Worm (Caenorhabditis elegans) whole organism, mixed stage, embryonic: ENCODE data around the gene F21E9.2.

ENCODE experiments used
- M03D4.4 ChIP-seq: sonication (generic microtip); optimal IDR thresholded peaks from 2 replicates; lab custom pipeline; 2017; ENCODE audit warnings: mild to moderate bottlenecking, missing genetic modification characterization, missing compliant biosample characterization
- bed-3 ChIP-seq: fragments of 200-800 bp; sonication (Bioruptor generic); optimal IDR thresholded peaks from 3 replicates; lab custom pipeline; 2018; ENCODE audit warnings: mild to moderate bottlenecking, missing genetic modification characterization, moderate library complexity, missing compliant biosample characterization
- blmp-1 ChIP-seq: fragments of 150-350 bp; optimal IDR thresholded peaks from 2 replicates; lab custom pipeline; 2014; ENCODE audit warnings: missing biosample characterization, missing genetic modification characterization
- ceh-39 ChIP-seq: fragments of 150-350 bp; optimal IDR thresholded peaks from 2 replicates; lab custom pipeline; 2014; ENCODE audit warnings: missing biosample characterization, missing genetic modification characterization
- ceh-43 ChIP-seq: fragments of 200-800 bp; sonication (Bioruptor generic); optimal IDR thresholded peaks from 2 replicates; lab custom pipeline; 2018; ENCODE audit warnings: mild to moderate bottlenecking, missing genetic modification characterization, moderate library complexity, missing compliant biosample characterization
- ceh-83 ChIP-seq: fragments of 200-800 bp; sonication (Bioruptor generic); optimal IDR thresholded peaks from 2 replicates; lab custom pipeline; 2018; ENCODE audit warnings: mild to moderate bottlenecking, missing genetic modification characterization, missing compliant biosample characterization
- ces-1 ChIP-seq: fragments of 150-350 bp; optimal IDR thresholded peaks from 2 replicates; lab custom pipeline; 2014; ENCODE audit warnings: missing biosample characterization, missing genetic modification reagents, missing genetic modification characterization
- cnd-1 ChIP-seq: fragments of 200-800 bp; sonication (Bioruptor generic); optimal IDR thresholded peaks from 2 replicates; lab custom pipeline; 2018; ENCODE audit warnings: mild to moderate bottlenecking, missing genetic modification characterization, missing compliant biosample characterization
- drap-1 ChIP-seq: fragments of 200-800 bp; sonication (Bioruptor generic); optimal IDR thresholded peaks from 3 replicates; lab custom pipeline; 2018; ENCODE audit warnings: mild to moderate bottlenecking, missing genetic modification characterization, missing compliant biosample characterization
- elt-1 ChIP-seq: sonication (generic microtip); optimal IDR thresholded peaks from 2 replicates; lab custom pipeline; 2017; ENCODE audit warnings: missing genetic modification characterization, mild to moderate bottlenecking, missing compliant biosample characterization, antibody characterized with exemption, moderate library complexity, borderline replicate concordance; ENCODE audit not compliant: insufficient read depth
- elt-3 ChIP-seq: fragments of 150-350 bp; optimal IDR thresholded peaks from 2 replicates; lab custom pipeline; 2014; ENCODE audit warnings: missing biosample characterization, missing genetic modification characterization
- ham-2 ChIP-seq: fragments of 200-800 bp; sonication (Bioruptor generic); optimal IDR thresholded peaks from 2 replicates; lab custom pipeline; 2018; ENCODE audit warnings: mild to moderate bottlenecking, missing genetic modification characterization, missing compliant biosample characterization
- hlh-1 ChIP-seq: fragments of 150-350 bp; optimal IDR thresholded peaks from 2 replicates; lab custom pipeline; 2014; ENCODE audit warnings: missing biosample characterization, missing genetic modification reagents, missing genetic modification characterization
- lin-13 ChIP-seq: fragments of 150-350 bp; optimal IDR thresholded peaks from 2 replicates; lab custom pipeline; 2014; ENCODE audit warnings: missing biosample characterization, missing genetic modification characterization
- lsy-2 ChIP-seq: fragments of 150-350 bp; optimal IDR thresholded peaks from 2 replicates; lab custom pipeline; 2014; ENCODE audit warnings: missing biosample characterization, missing genetic modification characterization
- mab-5 ChIP-seq: fragments of 150-350 bp; optimal IDR thresholded peaks from 2 replicates; lab custom pipeline; 2014; ENCODE audit warnings: missing biosample characterization, missing genetic modification characterization
- mep-1 ChIP-seq: fragments of 150-350 bp; optimal IDR thresholded peaks from 2 replicates; lab custom pipeline; 2017; ENCODE audit warnings: missing biosample characterization, missing genetic modification reagents, missing genetic modification characterization, inconsistent platforms
- mls-2 ChIP-seq: sonication (generic microtip); optimal IDR thresholded peaks from 2 replicates; lab custom pipeline; 2016; ENCODE audit warnings: mild to moderate bottlenecking, missing genetic modification characterization, moderate library complexity, missing compliant biosample characterization
- nhr-12 ChIP-seq: fragments of 150-350 bp; optimal IDR thresholded peaks from 2 replicates; lab custom pipeline; 2014; ENCODE audit warnings: missing biosample characterization, missing genetic modification characterization
- nhr-2 ChIP-seq: fragments of 150-350 bp; optimal IDR thresholded peaks from 2 replicates; lab custom pipeline; 2014; ENCODE audit warnings: missing biosample characterization, missing genetic modification characterization
- nhr-237 ChIP-seq: fragments of 150-350 bp; optimal IDR thresholded peaks from 2 replicates; lab custom pipeline; 2014; ENCODE audit warnings: missing biosample characterization, missing genetic modification characterization
- nhr-28 ChIP-seq: fragments of 150-350 bp; optimal IDR thresholded peaks from 2 replicates; lab custom pipeline; 2014; ENCODE audit warnings: missing biosample characterization, missing genetic modification characterization
- nhr-76 ChIP-seq: sonication (generic microtip); optimal IDR thresholded peaks from 2 replicates; lab custom pipeline; 2017; ENCODE audit warnings: missing biosample characterization, missing genetic modification characterization
- pha-4 ChIP-seq: fragments of 150-350 bp; optimal IDR thresholded peaks from 2 replicates; lab custom pipeline; 2018; ENCODE audit warnings: missing biosample characterization, missing genetic modification reagents, missing genetic modification characterization
- sem-2 ChIP-seq: fragments of 200-800 bp; sonication (Bioruptor generic); optimal IDR thresholded peaks from 2 replicates; lab custom pipeline; 2018; ENCODE audit warnings: mild to moderate bottlenecking, missing genetic modification characterization, missing compliant biosample characterization
- snpc-4 ChIP-seq: fragments of 150-350 bp; optimal IDR thresholded peaks from 2 replicates; lab custom pipeline; 2014; ENCODE audit warnings: missing biosample characterization, missing genetic modification characterization
- sptf-1 ChIP-seq: sonication (generic microtip); optimal IDR thresholded peaks from 2 replicates; lab custom pipeline; 2017; ENCODE audit warnings: mild to moderate bottlenecking, missing genetic modification characterization, moderate library complexity, missing compliant biosample characterization
- tbx-8 ChIP-seq: fragments of 200-800 bp; sonication (Bioruptor generic); optimal IDR thresholded peaks from 2 replicates; lab custom pipeline; 2018; ENCODE audit warnings: mild to moderate bottlenecking, missing genetic modification characterization, moderate library complexity, missing compliant biosample characterization
- unc-120 ChIP-seq: sonication (generic microtip); optimal IDR thresholded peaks from 2 replicates; lab custom pipeline; 2017; ENCODE audit warnings: missing genetic modification characterization, missing compliant biosample characterization; ENCODE audit not compliant: poor library complexity, severe bottlenecking
- unc-39 ChIP-seq: fragments of 150-350 bp; optimal IDR thresholded peaks from 2 replicates; lab custom pipeline; 2014; ENCODE audit warnings: missing biosample characterization, missing genetic modification characterization
- unc-62 ChIP-seq: fragments of 150-350 bp; optimal IDR thresholded peaks from 2 replicates; lab custom pipeline; 2014; ENCODE audit warnings: missing biosample characterization, missing genetic modification reagents, missing genetic modification characterization
- zip-8 ChIP-seq: fragments of 150-350 bp; optimal IDR thresholded peaks from 2 replicates; lab custom pipeline; 2014; ENCODE audit warnings: missing biosample characterization, missing genetic modification characterization
- ztf-11 ChIP-seq: fragments of 150-350 bp; optimal IDR thresholded peaks from 2 replicates; lab custom pipeline; 2014; ENCODE audit warnings: missing biosample characterization, missing genetic modification characterization

F21E9.2 gene

DNA sequence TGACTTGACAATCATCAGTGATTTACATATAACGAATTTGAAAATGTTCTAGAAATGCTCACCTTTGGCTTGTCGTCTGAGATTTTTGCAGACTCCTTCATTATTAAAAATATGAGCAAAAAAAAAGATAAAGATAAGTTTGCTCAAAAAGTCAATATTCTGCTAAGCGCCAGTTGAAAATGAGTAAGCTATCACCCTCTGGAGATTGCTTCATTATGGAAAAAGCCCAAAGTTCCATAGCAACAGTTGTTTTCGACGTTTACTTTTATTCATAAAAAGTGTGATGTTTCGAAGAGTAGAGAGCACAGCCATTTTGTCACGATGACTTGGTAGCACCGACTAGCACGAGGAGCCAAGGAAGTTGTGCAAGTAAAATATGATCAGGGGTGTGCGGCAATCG, 28.5 kb upstream of the F21E9.2 start, which contains the start of gene F56C3.3:
Gene F56C3.3, minus strand, starts transcription at position 101 of the 400 bp plus-strand sequence.
- TF ChIP-seq snpc-4 (tag; lab: Kevin White, UChicago) (no peak), nhr-28 (no peak), elt-3 (no peak), lsy-2 (tag; lab: Kevin White, UChicago) (no peak), ceh-39 (tag; lab: Kevin White, UChicago) (no peak), drap-1 (GFP tag; lab: Kevin White, UChicago) (no peak), ham-2 (GFP tag; lab: Kevin White, UChicago) (no peak), nhr-237 (tag; lab: Kevin White, UChicago) (no peak), pha-4 (tag; lab: Kevin White, UChicago) (no peak), ces-1 (GFP tag; lab: Kevin White, UChicago) (no peak), hlh-1 (no peak), lin-13 (no peak), unc-39 (no peak)

DNA sequence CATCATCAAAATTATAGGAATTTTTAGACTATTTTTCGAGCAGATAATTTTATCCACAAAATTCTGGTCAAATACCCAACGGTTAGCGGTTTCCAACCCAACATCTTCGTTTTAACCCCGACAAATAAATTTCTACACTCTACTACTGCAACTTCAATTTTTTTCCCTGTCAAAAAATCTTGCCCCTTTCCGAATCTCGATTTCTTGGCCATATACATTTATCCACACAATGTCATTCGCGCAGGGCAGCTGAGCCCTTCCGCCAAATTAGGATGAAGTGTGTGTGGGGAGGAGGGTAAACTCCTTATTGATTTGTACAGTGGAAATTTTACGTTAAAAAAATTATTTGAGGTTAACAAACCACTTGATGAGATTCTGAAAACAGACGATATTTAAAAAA, 15.1 kb upstream of the F21E9.2 start:
- TF ChIP-seq nhr-2 (tag; lab: Kevin White, UChicago) = peak; percentile 27
- TF ChIP-seq elt-3 = peak; percentile 65
- peak; percentile 68 for TF ChIP-seq ztf-11 (tag; lab: Kevin White, UChicago)
- peak; percentile 48 for TF ChIP-seq hlh-1
- TF ChIP-seq pha-4 (tag; lab: Kevin White, UChicago) = peak; percentile 83
- TF ChIP-seq nhr-76 (tag; lab: Kevin White, UChicago) = peak; percentile 50
- TF ChIP-seq nhr-12 (tag; lab: Kevin White, UChicago) = peak; percentile 73
- no peak for TF ChIP-seq ceh-43 (GFP tag; lab: Kevin White, UChicago)
- no peak for TF ChIP-seq M03D4.4 (tag; lab: Kevin White, UChicago)
- peak; percentile 74 for TF ChIP-seq sptf-1 (tag; lab: Kevin White, UChicago)
- TF ChIP-seq mls-2 (tag; lab: Kevin White, UChicago) = no peak
- no peak for TF ChIP-seq sem-2
- no peak for TF ChIP-seq bed-3 (GFP tag; lab: Kevin White, UChicago)
- peak; percentile 77 for TF ChIP-seq ceh-39 (tag; lab: Kevin White, UChicago)
- TF ChIP-seq nhr-237 (tag; lab: Kevin White, UChicago) = peak; percentile 98
- TF ChIP-seq unc-62 (GFP tag; lab: Kevin White, UChicago) = peak; percentile 67
- TF ChIP-seq unc-39 = no peak
- TF ChIP-seq lsy-2 (tag; lab: Kevin White, UChicago) = peak; percentile 76
- TF ChIP-seq cnd-1 (tag; lab: Kevin White, UChicago) = peak; percentile 67
- TF ChIP-seq mab-5 = peak; percentile 44
- TF ChIP-seq unc-120 (tag; lab: Kevin White, UChicago) = peak; percentile 51
- TF ChIP-seq lin-13 = peak; percentile 79
- no peak for TF ChIP-seq nhr-28
- TF ChIP-seq mep-1 = peak; percentile 88
- no peak for TF ChIP-seq zip-8 (tag; lab: Kevin White, UChicago)
- TF ChIP-seq drap-1 (GFP tag; lab: Kevin White, UChicago) = peak; percentile 85
- peak; percentile 93 for TF ChIP-seq ces-1 (GFP tag; lab: Kevin White, UChicago)
- TF ChIP-seq elt-1 (tag; lab: Kevin White, UChicago) = no peak
- no peak for TF ChIP-seq ham-2 (GFP tag; lab: Kevin White, UChicago)
- TF ChIP-seq tbx-8 (GFP tag; lab: Kevin White, UChicago) = no peak
- TF ChIP-seq blmp-1 (tag; lab: Kevin White, UChicago) = no peak
- no peak for TF ChIP-seq ceh-83 (GFP tag; lab: Kevin White, UChicago)

DNA sequence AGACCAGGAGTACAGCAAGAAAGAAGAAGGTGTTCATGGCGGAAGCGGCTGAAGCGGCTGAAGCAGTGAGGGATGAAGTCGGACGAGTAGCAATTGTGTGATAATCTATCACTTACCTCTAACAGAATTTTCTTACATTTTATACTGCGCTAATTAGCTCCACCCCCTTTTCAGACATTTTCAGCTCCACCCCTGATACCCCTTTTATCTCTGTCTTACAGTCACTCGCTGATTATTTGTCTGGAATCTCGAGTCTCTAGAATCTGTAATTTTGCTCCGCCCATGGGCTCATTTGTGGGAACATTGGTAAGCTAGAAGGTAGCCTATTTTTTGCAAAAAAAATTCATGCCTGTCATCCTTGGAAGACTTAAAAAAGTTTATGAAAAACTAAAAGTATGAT, 14.6 kb upstream of the F21E9.2 start, which contains the start of gene ins-39:
Gene ins-39, minus strand, starts transcription at position 101 of the 400 bp plus-strand sequence.
- TF ChIP-seq nhr-237 (tag; lab: Kevin White, UChicago) (no peak), hlh-1 (no peak), unc-120 (tag; lab: Kevin White, UChicago) (no peak), ceh-83 (GFP tag; lab: Kevin White, UChicago) (no peak), elt-1 (tag; lab: Kevin White, UChicago) (no peak), tbx-8 (GFP tag; lab: Kevin White, UChicago) (no peak), ces-1 (GFP tag; lab: Kevin White, UChicago) (no peak), drap-1 (GFP tag; lab: Kevin White, UChicago) (no peak), mab-5 (no peak)
